Worm (Caenorhabditis elegans): ENCODE results near the gene pat-12.
"Not testable (repeated sequence)": the region's sequence is repeated elsewhere in the genome, so short reads cannot be mapped to it uniquely, and the experiment has no call there.

The pat-12 gene

ce11 chrIII:698814-699213 lies 53.4 kb downstream of the pat-12 start:
- TF ChIP-seq alr-1 (tag; optimal IDR thresholded peaks at IDR 0.05) (no peak), ZK546.5 (tag; optimal IDR thresholded peaks at IDR 0.05) (no peak)

ce11 chrIII:696372-696771 lies 55.9 kb downstream of the pat-12 start, which contains the start of gene sel-15:
TSS of gene sel-15 (minus strand) at chrIII:696472.
- no peak for TF ChIP-seq unc-39 (tag; optimal IDR thresholded peaks at IDR 0.05)

- TF ChIP-seq nhr-6 (tag; optimal IDR thresholded peaks at IDR 0.05) (no peak), zag-1 (tag; optimal IDR thresholded peaks at IDR 0.05) (no peak), unc-55 (GFP tag; optimal IDR thresholded peaks at IDR 0.05) (no peak), sma-9 (GFP tag; optimal IDR thresholded peaks at IDR 0.05) (no peak), sma-9 (tag; optimal IDR thresholded peaks at IDR 0.05) (no peak), egl-27 (tag; optimal IDR thresholded peaks at IDR 0.05) (no peak), ceh-82 (tag; optimal IDR thresholded peaks at IDR 0.05) (no peak), ama-1 (optimal IDR thresholded peaks at IDR 0.05) (no peak), ztf-4 (tag; optimal IDR thresholded peaks at IDR 0.05) (no peak), aly-2 (tag; optimal IDR thresholded peaks at IDR 0.05) (no peak), R02D3.7 (tag; optimal IDR thresholded peaks at IDR 0.05) (no peak), nhr-129 (tag; optimal IDR thresholded peaks at IDR 0.05) (no peak), fos-1 (tag; optimal IDR thresholded peaks at IDR 0.05) (no peak), nhr-21 (tag; optimal IDR thresholded peaks at IDR 0.05) (no peak), lin-39 (tag; optimal IDR thresholded peaks at IDR 0.05) (no peak), nhr-12 (tag; optimal IDR thresholded peaks at IDR 0.05) (no peak)
Observed at ce11 chrIII:691933-692332, 60.3 kb downstream of the pat-12 start, which contains the start of gene W02B3.7. TSS of gene W02B3.7 (minus strand) at chrIII:692033.

- TF ChIP-seq nhr-129, lin-11, nhr-21 (tag; optimal IDR thresholded peaks at IDR 0.05): not testable (repeated sequence)
Observed at ce11 chrIII:688869-689268, 63.4 kb downstream of the pat-12 start, which contains the start of gene elf-1. TSS of gene elf-1 (plus strand) at chrIII:689169.

- TF ChIP-seq lsy-2 (tag; optimal IDR thresholded peaks at IDR 0.05) (no peak), unc-39 (tag; optimal IDR thresholded peaks at IDR 0.05) (no peak), Y55F3AM.14 (GFP tag; optimal IDR thresholded peaks at IDR 0.05) (no peak), sem-4 (tag; optimal IDR thresholded peaks at IDR 0.05) (no peak), lin-13 (GFP tag; optimal IDR thresholded peaks at IDR 0.05) (no peak), ztf-4 (tag; optimal IDR thresholded peaks at IDR 0.05) (no peak), unc-62 (GFP tag; optimal IDR thresholded peaks at IDR 0.05) (no peak), unc-55 (GFP tag; optimal IDR thresholded peaks at IDR 0.05) (no peak), nhr-129 (tag; optimal IDR thresholded peaks at IDR 0.05) (no peak), mbf-1 (tag; optimal IDR thresholded peaks at IDR 0.05) (no peak), mdl-1 (tag; optimal IDR thresholded peaks at IDR 0.05) (no peak), nhr-25 (tag; optimal IDR thresholded peaks at IDR 0.05) (no peak), mab-5 (tag; optimal IDR thresholded peaks at IDR 0.05) (no peak), gmeb-1 (tag; optimal IDR thresholded peaks at IDR 0.05) (no peak), sma-3 (GFP tag; optimal IDR thresholded peaks at IDR 0.05) (no peak), nhr-77 (tag; optimal IDR thresholded peaks at IDR 0.05) (no peak), R02D3.7 (tag; optimal IDR thresholded peaks at IDR 0.05) (no peak)
Observed at ce11 chrIII:688083-688482, 64.1 kb downstream of the pat-12 start.

- no peak for TF ChIP-seq lin-39 (tag; optimal IDR thresholded peaks at IDR 0.05)
- no peak for TF ChIP-seq nhr-23 (tag; optimal IDR thresholded peaks at IDR 0.05)
- TF ChIP-seq lin-13 (GFP tag; optimal IDR thresholded peaks at IDR 0.05): no peak
- TF ChIP-seq sma-9 (GFP tag; optimal IDR thresholded peaks at IDR 0.05): no peak
- TF ChIP-seq sma-9 (tag; optimal IDR thresholded peaks at IDR 0.05): no peak
Observed at ce11 chrIII:683318-683717, 68.9 kb downstream of the pat-12 start, which contains the start of gene W02B3.4. TSS of gene W02B3.4 (minus strand) at chrIII:683418.
